Fruit fly (Drosophila melanogaster): ENCODE data around the gene mRpL9.

The mRpL9 gene

DNA sequence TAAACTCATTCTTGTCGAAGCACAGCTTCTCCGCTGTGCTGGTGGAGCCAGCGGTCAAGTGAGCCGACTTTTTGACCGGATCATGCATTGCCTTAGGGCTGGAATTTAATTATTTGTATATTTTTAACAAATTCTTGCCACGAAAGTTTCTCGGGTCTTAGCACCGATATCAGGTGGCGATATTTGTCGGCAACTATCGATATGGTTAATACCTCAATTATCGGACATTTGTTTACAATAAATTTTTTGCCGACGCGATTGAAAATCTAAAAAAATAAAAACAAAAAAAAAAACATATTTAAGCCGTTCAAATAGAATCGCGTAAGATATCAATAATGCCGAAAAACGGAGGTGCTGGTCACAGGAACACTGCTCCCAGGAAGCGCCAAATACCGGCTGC lies 31.0 kb downstream of the mRpL9 start, which contains the start of the genes Cog2 and Trax (continued):
- TF ChIP-seq BEAF-32 (GFP tag; optimal IDR thresholded peaks at IDR 0.05) (peak; percentile 73), Xbp1 (GFP tag; optimal IDR thresholded peaks at IDR 0.05) (no peak), esg (GFP tag; conservative IDR thresholded peaks at IDR 0.05) (no peak), Ets65A (GFP tag) (no peak), pan (optimal IDR thresholded peaks at IDR 0.05) (no peak), pan (GFP tag; optimal IDR thresholded peaks at IDR 0.05 in 1 of 2, IDR thresholded peaks at IDR 0.05 in 1 of 2) (no peak), Hmr (GFP tag; optimal IDR thresholded peaks at IDR 0.05) (no peak), CG6689 (GFP tag; IDR thresholded peaks at IDR 0.05) (no peak), Usf (GFP tag; optimal IDR thresholded peaks at IDR 0.05) (no peak), CG10979 (tag; optimal IDR thresholded peaks at IDR 0.05) (no peak), Mes4 (GFP tag; optimal IDR thresholded peaks at IDR 0.05) (no peak), gce (GFP tag; IDR thresholded peaks at IDR 0.05) (no peak), Kr (GFP tag; optimal IDR thresholded peaks at IDR 0.05) (no peak), gsb (GFP tag; IDR thresholded peaks at IDR 0.05) (no peak), NK7.1 (GFP tag; optimal IDR thresholded peaks at IDR 0.05) (no peak), Med (GFP tag) (peak; percentile 73), CG16863 (GFP tag; optimal IDR thresholded peaks at IDR 0.05) (no peak), dati (GFP tag; IDR thresholded peaks at IDR 0.05) (no peak), stwl (tag; optimal IDR thresholded peaks at IDR 0.05) (peak; percentile 39), CG11085 (GFP tag; IDR thresholded peaks at IDR 0.05) (no peak), CG10209 (GFP tag; optimal IDR thresholded peaks at IDR 0.05) (no peak), fd3F (GFP tag; optimal IDR thresholded peaks at IDR 0.05) (no peak), br (optimal IDR thresholded peaks at IDR 0.05) (no peak), CG8924 (tag; optimal IDR thresholded peaks at IDR 0.05) (no peak), Drgx (GFP tag; IDR thresholded peaks at IDR 0.05) (no peak), ATbp (GFP tag; optimal IDR thresholded peaks at IDR 0.05) (no peak), HLH54F (GFP tag; optimal IDR thresholded peaks at IDR 0.05) (no peak), Sox102F (GFP tag; optimal IDR thresholded peaks at IDR 0.05) (no peak), row (GFP tag; IDR thresholded peaks at IDR 0.05) (no peak), ftz-f1 (GFP tag; optimal IDR thresholded peaks at IDR 0.05) (peak; percentile 37), Vsx1 (GFP tag; optimal IDR thresholded peaks at IDR 0.05) (no peak), sna (GFP tag; IDR thresholded peaks at IDR 0.05; ENCODE audit: partially characterized antibody) (peak; percentile 92), CG17829 (tag; optimal IDR thresholded peaks at IDR 0.05) (no peak), inv (GFP tag; IDR thresholded peaks at IDR 0.05; ENCODE audit: partially characterized antibody) (peak; percentile 69), grau (tag; optimal IDR thresholded peaks at IDR 0.05) (no peak), MBD-R2 (GFP tag; IDR thresholded peaks at IDR 0.05) (peak; percentile 82), slbo (GFP tag; IDR thresholded peaks at IDR 0.05) (no peak), Antp (GFP tag; optimal IDR thresholded peaks at IDR 0.05) (no peak), CG13287 (GFP tag; IDR thresholded peaks at IDR 0.05; ENCODE audit: partially characterized antibody) (peak; percentile 95), sc (optimal IDR thresholded peaks at IDR 0.05) (no peak), sc (GFP tag; optimal IDR thresholded peaks at IDR 0.05) (no peak), CG17361 (GFP tag; IDR thresholded peaks at IDR 0.05) (no peak), E2f2 (GFP tag; IDR thresholded peaks at IDR 0.05) (peak; percentile 33; the same call in 1 of the 2 replicates), wek (GFP tag; optimal IDR thresholded peaks at IDR 0.05) (no peak), CG17385 (GFP tag; optimal IDR thresholded peaks at IDR 0.05) (no peak), peb (GFP tag; IDR thresholded peaks at IDR 0.05) (no peak), pum (GFP tag; optimal IDR thresholded peaks at IDR 0.05) (no peak), cg (GFP tag; optimal IDR thresholded peaks at IDR 0.05) (no peak), CG2712 (tag; optimal IDR thresholded peaks at IDR 0.05) (no peak), CG17912 (GFP tag; optimal IDR thresholded peaks at IDR 0.05) (no peak), chn (GFP tag; optimal IDR thresholded peaks at IDR 0.05) (no peak), zen (tag; optimal IDR thresholded peaks at IDR 0.05) (no peak), dpn (GFP tag; optimal IDR thresholded peaks at IDR 0.05) (no peak)
